Worm (Caenorhabditis elegans): ENCODE data around the gene srpa-72.

ce11 chrII:2832539-2832938 lies 45.3 kb downstream of the srpa-72 start:
- TF ChIP-seq ama-1 (optimal IDR thresholded peaks at IDR 0.05): no peak
- TF ChIP-seq B0310.2 (tag; optimal IDR thresholded peaks at IDR 0.05): no peak
- no peak for TF ChIP-seq ceh-13 (GFP tag; optimal IDR thresholded peaks at IDR 0.05)
- no peak for TF ChIP-seq flt-1 (GFP tag; IDR thresholded peaks at IDR 0.05)
- no peak for TF ChIP-seq ets-7 (tag; optimal IDR thresholded peaks at IDR 0.05)
- TF ChIP-seq ceh-36 (tag; optimal IDR thresholded peaks at IDR 0.05): no peak
- no peak for TF ChIP-seq scrt-1 (GFP tag; IDR thresholded peaks at IDR 0.05)
- TF ChIP-seq sea-1 (GFP tag; conservative IDR thresholded peaks at IDR 0.05): no peak; the same call in 1 of the 2 replicates
- TF ChIP-seq hnd-1 (tag; optimal IDR thresholded peaks at IDR 0.05): no peak
- TF ChIP-seq tbx-37 (GFP tag; conservative IDR thresholded peaks at IDR 0.05): no peak
- no peak for TF ChIP-seq pes-1 (GFP tag; IDR thresholded peaks at IDR 0.05)
- no peak for TF ChIP-seq hmbx-1 (tag; optimal IDR thresholded peaks at IDR 0.05)
- TF ChIP-seq tbx-11 (GFP tag; IDR thresholded peaks at IDR 0.05): no peak

Measured in whole organism, early embryonic.